Worm (Caenorhabditis elegans) whole organism, L1 larva: Measurements from ENCODE around the gene R193.2.

ENCODE experiments used
- C16A3.4 ChIP-seq: fragments of 150-350 bp; optimal IDR thresholded peaks from 2 replicates; lab custom pipeline; 2014; ENCODE audit warnings: missing biosample characterization, missing genetic modification characterization
- C34B4.2 ChIP-seq: sonication (generic microtip); optimal IDR thresholded peaks from 2 replicates; lab custom pipeline; 2017; ENCODE audit warnings: mild to moderate bottlenecking, missing genetic modification characterization, missing compliant biosample characterization
- aha-1 ChIP-seq: fragments of 150-350 bp; optimal IDR thresholded peaks from 2 replicates; lab custom pipeline; 2014; ENCODE audit warnings: missing biosample characterization, missing genetic modification characterization
- ama-1 ChIP-seq: fragments of 150-350 bp; optimal IDR thresholded peaks from 2 replicates; lab custom pipeline; 2014
- ceh-63 ChIP-seq: fragments of 200-800 bp; sonication (Bioruptor generic); optimal IDR thresholded peaks from 2 replicates; lab custom pipeline; 2018; ENCODE audit warnings: mild to moderate bottlenecking, missing genetic modification characterization, missing compliant biosample characterization
- ceh-88 ChIP-seq: fragments of 200-800 bp; sonication (Bioruptor generic); IDR thresholded peaks from 2 replicates; pipeline ENCODE4 v1.3.6; 2022; ENCODE audit warnings: missing genetic modification characterization, missing compliant biosample characterization
- ces-1 ChIP-seq: fragments of 150-350 bp; optimal IDR thresholded peaks from 2 replicates; lab custom pipeline; 2014; ENCODE audit warnings: missing biosample characterization, missing genetic modification reagents, missing genetic modification characterization
- dsc-1 ChIP-seq: sonication (generic microtip); optimal IDR thresholded peaks from 2 replicates; lab custom pipeline; 2016; ENCODE audit warnings: mild to moderate bottlenecking, missing genetic modification characterization, missing compliant biosample characterization
- efl-1 ChIP-seq, 4 experiments: fragments of 150-350 bp; optimal IDR thresholded peaks in 3 of 4; peaks in 1 of 4; 1 replicate in 1 of 4; 2 replicates in 3 of 4; lab custom pipeline; 2014; ENCODE audit warnings: missing biosample characterization in 2 of 4, missing genetic modification characterization in 2 of 4, missing genetic modification reagents in 2 of 4
- efl-3 ChIP-seq: fragments of 200-800 bp; sonication (Bioruptor generic); optimal IDR thresholded peaks from 2 replicates; lab custom pipeline; 2018; ENCODE audit warnings: mild to moderate bottlenecking, missing genetic modification characterization, missing compliant biosample characterization
- egl-13 ChIP-seq: sonication (generic microtip); optimal IDR thresholded peaks from 2 replicates; lab custom pipeline; 2016; ENCODE audit warnings: missing genotype, missing genetic modification reagents, missing genetic modification characterization, missing compliant biosample characterization
- elt-2 ChIP-seq: sonication (generic microtip); optimal IDR thresholded peaks from 2 replicates; lab custom pipeline; 2016; ENCODE audit warnings: missing genetic modification characterization, mild to moderate bottlenecking, inconsistent platforms, missing compliant biosample characterization, missing genetic modification reagents
- ets-5 ChIP-seq: fragments of 200-800 bp; sonication (Bioruptor generic); IDR thresholded peaks from 2 replicates; pipeline ENCODE4 v1.3.6; 2022; ENCODE audit warnings: missing genetic modification characterization, missing compliant biosample characterization
- fos-1 ChIP-seq: fragments of 150-350 bp; optimal IDR thresholded peaks from 2 replicates; lab custom pipeline; 2014; ENCODE audit warnings: missing biosample characterization, missing genetic modification characterization
- hpl-2 ChIP-seq: fragments of 150-350 bp; optimal IDR thresholded peaks from 2 replicates; lab custom pipeline; 2014; ENCODE audit warnings: missing biosample characterization, missing genetic modification reagents, missing genetic modification characterization
- irx-1 ChIP-seq: sonication (generic microtip); optimal IDR thresholded peaks from 2 replicates; lab custom pipeline; 2016; ENCODE audit warnings: missing genetic modification characterization, missing compliant biosample characterization
- isw-1 ChIP-seq: fragments of 200-800 bp; sonication (Bioruptor generic); IDR thresholded peaks from 2 replicates; pipeline ENCODE4 v1.3.6; 2022; ENCODE audit warnings: missing genetic modification characterization, missing compliant biosample characterization
- lin-13 ChIP-seq: fragments of 150-350 bp; optimal IDR thresholded peaks from 2 replicates; lab custom pipeline; 2014; ENCODE audit warnings: missing biosample characterization, missing genetic modification reagents, missing genetic modification characterization
- lin-14 ChIP-seq: fragments of 200-800 bp; sonication (Bioruptor generic); optimal IDR thresholded peaks from 2 replicates; lab custom pipeline; 2018; ENCODE audit warnings: mild to moderate bottlenecking, missing genetic modification characterization, moderate library complexity, missing compliant biosample characterization
- lin-15B ChIP-seq: fragments of 150-350 bp; sonication (generic microtip); optimal IDR thresholded peaks from 3 replicates; lab custom pipeline; 2014; ENCODE audit warnings: missing biosample characterization, missing genetic modification characterization
- mep-1 ChIP-seq: fragments of 150-350 bp; optimal IDR thresholded peaks from 2 replicates; lab custom pipeline; 2014; ENCODE audit warnings: missing biosample characterization, missing genetic modification characterization
- nhr-11 ChIP-seq: fragments of 150-350 bp; optimal IDR thresholded peaks from 2 replicates; lab custom pipeline; 2014; ENCODE audit warnings: missing biosample characterization, missing genetic modification characterization
- nhr-237 ChIP-seq: fragments of 150-350 bp; optimal IDR thresholded peaks from 2 replicates; lab custom pipeline; 2014; ENCODE audit warnings: missing biosample characterization, missing genetic modification characterization
- nhr-71 ChIP-seq: sonication (generic microtip); optimal IDR thresholded peaks from 2 replicates; lab custom pipeline; 2016; ENCODE audit warnings: mild to moderate bottlenecking, missing genetic modification characterization, moderate library complexity, missing compliant biosample characterization
- nhr-85 ChIP-seq: sonication (generic microtip); peaks from one replicate; lab custom pipeline; 2016; ENCODE audit warnings: missing genetic modification characterization, inconsistent platforms, missing compliant biosample characterization
- pax-3 ChIP-seq: fragments of 200-800 bp; sonication (Bioruptor generic); optimal IDR thresholded peaks from 2 replicates; lab custom pipeline; 2018; ENCODE audit warnings: mild to moderate bottlenecking, missing genetic modification characterization, moderate library complexity, missing compliant biosample characterization
- pqm-1 ChIP-seq: sonication (generic microtip); optimal IDR thresholded peaks from 3 replicates; lab custom pipeline; 2017; ENCODE audit warnings: missing biosample characterization, missing genetic modification characterization
- rnt-1 ChIP-seq: sonication (generic microtip); optimal IDR thresholded peaks from 2 replicates; lab custom pipeline; 2016; ENCODE audit warnings: mild to moderate bottlenecking, missing genetic modification characterization, moderate library complexity, missing compliant biosample characterization
- skn-1 ChIP-seq: fragments of 150-350 bp; optimal IDR thresholded peaks from 2 replicates; lab custom pipeline; 2014; ENCODE audit warnings: missing biosample characterization, missing genetic modification characterization
- snpc-4 ChIP-seq: fragments of 150-350 bp; optimal IDR thresholded peaks from 2 replicates; lab custom pipeline; 2014; ENCODE audit warnings: missing biosample characterization, missing genetic modification characterization
- sup-37 ChIP-seq: fragments of 200-800 bp; sonication (Bioruptor generic); optimal IDR thresholded peaks from 2 replicates; lab custom pipeline; 2018; ENCODE audit warnings: mild to moderate bottlenecking, missing genetic modification characterization, missing compliant biosample characterization
- tbx-2 ChIP-seq: sonication (generic microtip); optimal IDR thresholded peaks from 2 replicates; lab custom pipeline; 2016; ENCODE audit warnings: missing genetic modification characterization, missing compliant biosample characterization
- tlp-1 ChIP-seq: fragments of 150-350 bp; optimal IDR thresholded peaks from 2 replicates; lab custom pipeline; 2014; ENCODE audit warnings: missing biosample characterization, missing genetic modification characterization
- unc-62 ChIP-seq: fragments of 150-350 bp; optimal IDR thresholded peaks from 2 replicates; lab custom pipeline; 2014; ENCODE audit warnings: missing biosample characterization, missing genetic modification reagents, missing genetic modification characterization
- unc-98 ChIP-seq: fragments of 200-800 bp; sonication (Bioruptor generic); IDR thresholded peaks from 2 replicates; pipeline ENCODE4 v1.3.6; 2022; ENCODE audit warnings: missing genetic modification characterization, missing compliant biosample characterization
- xbp-1 ChIP-seq: sonication (generic microtip); optimal IDR thresholded peaks from 2 replicates; lab custom pipeline; 2016; ENCODE audit warnings: missing genetic modification characterization, missing compliant biosample characterization
- ztf-11 ChIP-seq, 2 experiments: sonication (generic microtip); optimal IDR thresholded peaks; 2 replicates each; lab custom pipeline; 2016 to 2017; ENCODE audit warnings: missing genetic modification characterization in 2 of 2, missing biosample characterization in 1 of 2, missing compliant biosample characterization in 1 of 2

R193.2 gene

DNA sequence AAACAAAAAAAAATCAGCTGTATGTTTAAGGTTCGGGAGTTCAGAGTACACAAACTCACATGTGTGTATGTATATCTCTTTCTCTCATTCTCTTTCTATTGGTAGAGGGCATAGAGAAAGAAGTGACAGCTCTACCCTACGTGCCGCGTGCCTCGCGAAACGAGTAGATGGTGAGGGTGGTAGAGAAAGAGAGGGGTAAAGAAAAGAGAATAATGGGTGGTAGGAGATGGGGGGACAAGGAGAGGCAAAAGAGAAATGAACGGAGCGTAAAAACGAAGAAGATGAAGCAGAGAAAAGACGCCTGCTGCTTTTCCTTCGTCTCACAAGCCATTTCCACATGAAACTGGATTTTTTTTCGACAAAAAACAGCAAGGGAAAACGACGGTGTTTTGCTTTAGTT, 55.2 kb downstream of the R193.2 start (continued):
- TF ChIP-seq ama-1 (lab: Kevin White, UChicago) (no peak), ztf-11 (tag; optimal IDR thresholded peaks at IDR 0.05; lab: Kevin White, UChicago) (peak in 1 of 2 experiments; percentile 49), ces-1 (no peak), elt-2 (tag; lab: Kevin White, UChicago) (peak; percentile 62), nhr-11 (tag; lab: Kevin White, UChicago) (peak; percentile 86), nhr-237 (tag; lab: Kevin White, UChicago) (peak; percentile 83), C16A3.4 (tag; lab: Kevin White, UChicago) (peak; percentile 92), tlp-1 (no peak), unc-98 (GFP tag; lab: Robert Waterston, UW) (no peak), egl-13 (tag; lab: Kevin White, UChicago) (peak; percentile 82), lin-13 (GFP tag; lab: Kevin White, UChicago) (peak; percentile 81), efl-3 (GFP tag; lab: Kevin White, UChicago) (no peak)

DNA sequence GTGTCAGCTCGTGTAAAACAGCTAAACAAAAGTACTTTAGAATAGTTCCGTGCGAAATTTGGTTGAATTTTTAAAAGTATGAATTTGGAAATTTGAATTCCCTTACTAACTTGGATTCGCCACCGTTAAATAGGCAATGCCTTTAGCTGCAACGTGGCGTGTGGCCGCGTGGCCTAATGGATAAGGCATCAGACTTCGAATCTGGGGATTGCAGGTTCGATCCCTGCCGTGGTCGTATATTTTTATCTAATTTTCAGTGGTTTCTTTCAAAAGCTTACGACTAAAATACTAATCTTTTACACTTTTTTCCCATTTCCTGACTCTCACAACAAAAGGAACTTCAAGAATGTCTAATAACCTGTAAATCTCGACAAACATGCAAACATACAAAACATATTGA, 58.7 kb downstream of the R193.2 start:
- TF ChIP-seq efl-1 (optimal IDR thresholded peaks at IDR 0.05; lab: Kevin White, UChicago) = no peak
- TF ChIP-seq efl-1 (GFP tag; optimal IDR thresholded peaks at IDR 0.05 in 1 of 2; lab: Kevin White, UChicago) = peak in 1 of 2 experiments; percentile 36
- TF ChIP-seq egl-13 (tag; lab: Kevin White, UChicago) = no peak
- TF ChIP-seq, all 84 proteins: peak for 1

DNA sequence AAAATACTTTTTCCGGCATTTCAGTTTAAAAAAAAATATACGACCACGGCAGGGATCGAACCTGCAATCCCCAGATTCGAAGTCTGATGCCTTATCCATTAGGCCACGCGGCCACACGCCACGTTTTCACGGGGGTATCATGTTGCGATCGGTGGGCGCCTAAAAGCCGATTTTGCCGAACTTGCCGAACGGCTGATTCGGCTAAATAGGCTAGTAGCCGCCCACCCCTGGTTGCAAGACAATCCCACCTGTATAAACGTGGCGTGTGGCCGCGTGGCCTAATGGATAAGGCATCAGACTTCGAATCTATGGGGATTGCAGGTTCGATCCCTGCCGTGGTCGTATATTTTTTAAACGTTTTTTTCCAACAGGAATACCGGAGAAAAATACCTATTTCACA, 59.3 kb downstream of the R193.2 start:
- TF ChIP-seq rnt-1 (tag; lab: Kevin White, UChicago) = no peak
- no peak for TF ChIP-seq lin-14
- no peak for TF ChIP-seq unc-62 (GFP tag; lab: Kevin White, UChicago)
- no peak for TF ChIP-seq hpl-2 (GFP tag; lab: Kevin White, UChicago)
- TF ChIP-seq irx-1 (tag; lab: Kevin White, UChicago) = no peak
- no peak for TF ChIP-seq ceh-88
- no peak for TF ChIP-seq lin-15B (tag; lab: Kevin White, UChicago)
- no peak for TF ChIP-seq dsc-1 (tag; lab: Kevin White, UChicago)
- no peak for TF ChIP-seq pqm-1 (tag; lab: Kevin White, UChicago)
- no peak for TF ChIP-seq sup-37
- TF ChIP-seq pax-3 (tag; lab: Kevin White, UChicago) = no peak
- no peak for TF ChIP-seq xbp-1 (tag; lab: Kevin White, UChicago)
- TF ChIP-seq efl-1 (optimal IDR thresholded peaks at IDR 0.05; lab: Kevin White, UChicago) = no peak
- TF ChIP-seq efl-1 (GFP tag; optimal IDR thresholded peaks at IDR 0.05 in 1 of 2; lab: Kevin White, UChicago) = no peak
- no peak for TF ChIP-seq tbx-2 (tag; lab: Kevin White, UChicago)
- TF ChIP-seq nhr-71 = no peak
- TF ChIP-seq snpc-4 = no peak

ce11 chrX:1088048-1088447, 60.3 kb downstream of the R193.2 start, which contains the start of gene rei-2:
Gene rei-2, minus strand, starts transcription at chrX:1088148.
- no peak for TF ChIP-seq aha-1 (tag; lab: Kevin White, UChicago)
- TF ChIP-seq fos-1 (tag; lab: Kevin White, UChicago) = no peak
- TF ChIP-seq skn-1 (tag; lab: Kevin White, UChicago) = no peak
- TF ChIP-seq dsc-1 (tag; lab: Kevin White, UChicago) = no peak
- no peak for TF ChIP-seq ceh-88
- no peak for TF ChIP-seq isw-1
- TF ChIP-seq mep-1 (tag; lab: Kevin White, UChicago) = no peak
- TF ChIP-seq ceh-63 (GFP tag; lab: Kevin White, UChicago) = no peak
- no peak for TF ChIP-seq C34B4.2 (tag; lab: Kevin White, UChicago)
- no peak for TF ChIP-seq ets-5 (GFP tag; lab: Robert Waterston, UW)
- TF ChIP-seq nhr-85 (tag; lab: Kevin White, UChicago) = no peak
- TF ChIP-seq, all 84 proteins: peak for 0
